Worm (Caenorhabditis elegans): Measurements from ENCODE around the gene gpa-2.

The gpa-2 gene

DNA sequence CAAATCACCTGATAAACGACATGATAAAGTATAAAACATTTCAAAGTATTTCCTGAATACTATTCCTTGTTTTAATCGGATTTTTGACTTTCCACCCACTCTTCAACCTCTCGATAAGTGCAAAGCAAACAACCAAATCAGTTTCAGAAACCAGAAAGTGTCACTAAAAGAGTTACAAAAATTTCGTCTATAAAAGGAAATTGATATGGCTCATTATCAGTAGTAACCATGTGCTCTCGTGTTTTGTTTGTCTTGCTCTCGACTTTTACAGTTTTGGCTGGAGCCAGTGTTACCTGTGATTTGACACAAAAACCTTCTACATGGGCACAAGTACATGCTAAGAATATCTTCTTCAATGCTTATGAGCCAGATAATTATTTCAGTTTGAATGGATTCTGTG is 12.9 kb downstream of the gpa-2 start, which contains the start of gene F52E1.14:
Gene F52E1.14 (plus strand): TSS at position 207 of the 400 bp plus-strand sequence.
- TF ChIP-seq sptf-1 (tag; optimal IDR thresholded peaks at IDR 0.05) (no peak), mls-2 (tag; optimal IDR thresholded peaks at IDR 0.05) (no peak), bed-3 (GFP tag; optimal IDR thresholded peaks at IDR 0.05) (no peak), snpc-4 (tag; optimal IDR thresholded peaks at IDR 0.05) (no peak), nhr-2 (tag; optimal IDR thresholded peaks at IDR 0.05) (no peak), lin-32 (GFP tag; optimal IDR thresholded peaks at IDR 0.05) (no peak), tbx-8 (GFP tag; optimal IDR thresholded peaks at IDR 0.05) (no peak), ces-1 (GFP tag; optimal IDR thresholded peaks at IDR 0.05) (no peak), unc-39 (tag; optimal IDR thresholded peaks at IDR 0.05) (no peak), sem-2 (GFP tag; optimal IDR thresholded peaks at IDR 0.05) (no peak), blmp-1 (tag; optimal IDR thresholded peaks at IDR 0.05) (no peak), nhr-12 (tag; optimal IDR thresholded peaks at IDR 0.05) (no peak), unc-120 (tag; optimal IDR thresholded peaks at IDR 0.05; ENCODE audit: poor library complexity, severe bottlenecking) (no peak), flh-1 (GFP tag; optimal IDR thresholded peaks at IDR 0.05) (no peak), pha-4 (tag; optimal IDR thresholded peaks at IDR 0.05) (no peak), ceh-83 (GFP tag; optimal IDR thresholded peaks at IDR 0.05) (no peak), ham-2 (GFP tag; optimal IDR thresholded peaks at IDR 0.05) (no peak)

DNA sequence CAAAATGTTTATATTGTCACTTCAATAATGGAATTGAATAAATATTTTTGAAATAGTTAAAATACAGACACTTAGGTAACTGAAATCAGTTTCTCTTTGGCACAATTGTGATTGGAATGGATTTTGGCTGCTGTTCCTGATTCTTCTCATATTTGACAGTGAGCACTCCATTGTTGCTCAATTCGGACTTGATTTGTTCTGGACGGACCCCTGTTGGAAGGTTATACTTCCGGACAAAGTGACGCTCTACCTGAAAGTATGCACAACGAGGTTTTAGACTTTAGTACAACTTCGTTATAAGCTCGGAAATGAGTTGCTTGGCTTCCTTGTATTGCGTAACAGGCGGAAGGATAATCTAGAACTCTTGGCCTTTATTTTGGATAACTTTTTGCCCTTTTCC is 14.0 kb downstream of the gpa-2 start:
- TF ChIP-seq ham-2 (GFP tag; optimal IDR thresholded peaks at IDR 0.05) (no peak), blmp-1 (tag; optimal IDR thresholded peaks at IDR 0.05) (no peak), lsy-2 (tag; optimal IDR thresholded peaks at IDR 0.05) (no peak), zip-8 (tag; optimal IDR thresholded peaks at IDR 0.05) (peak; percentile 22), hlh-1 (tag; optimal IDR thresholded peaks at IDR 0.05) (no peak)

DNA sequence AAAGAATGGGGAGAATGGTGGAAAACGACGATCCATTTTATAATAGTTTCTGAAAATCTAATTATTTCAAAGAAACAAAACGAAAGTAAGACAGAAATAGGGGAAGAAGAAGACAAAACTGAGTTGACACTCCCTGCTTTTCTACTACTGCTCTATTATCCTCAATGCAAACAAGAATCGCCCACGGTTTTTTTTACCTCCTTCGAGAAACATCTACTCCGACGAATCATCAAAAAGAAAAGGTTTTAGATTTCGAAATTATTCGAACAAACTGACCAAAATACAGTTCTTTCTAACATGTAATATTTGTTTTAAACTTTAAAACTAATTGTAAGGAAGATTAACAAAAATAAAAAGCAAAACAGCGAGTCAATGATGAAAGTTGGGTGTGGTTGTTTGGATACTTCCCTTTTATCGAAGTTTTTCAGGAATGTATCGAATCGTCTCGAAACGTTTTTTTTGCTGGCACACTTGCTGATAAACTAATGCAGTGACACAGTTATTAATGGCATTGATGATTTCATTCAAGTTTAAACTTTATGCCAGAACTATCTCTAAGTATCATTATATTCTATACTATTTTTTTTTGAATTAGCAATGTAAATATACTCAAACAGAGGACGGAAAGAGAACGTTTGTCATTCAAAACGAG is 15.2 kb downstream of the gpa-2 start, which contains the start of gene hsp-17:
Gene hsp-17 (minus strand): TSS at position 51 of the 652 bp plus-strand sequence.
- TF ChIP-seq unc-120 (tag; optimal IDR thresholded peaks at IDR 0.05; ENCODE audit: poor library complexity, severe bottlenecking) (no peak), nhr-76 (tag; optimal IDR thresholded peaks at IDR 0.05) (no peak), mab-5 (tag; optimal IDR thresholded peaks at IDR 0.05) (no peak), drap-1 (GFP tag; optimal IDR thresholded peaks at IDR 0.05) (no peak), unc-62 (GFP tag; optimal IDR thresholded peaks at IDR 0.05) (no peak), lin-13 (tag; optimal IDR thresholded peaks at IDR 0.05) (no peak), nhr-237 (tag; optimal IDR thresholded peaks at IDR 0.05) (no peak), hlh-1 (tag; optimal IDR thresholded peaks at IDR 0.05) (no peak), M03D4.4 (tag; optimal IDR thresholded peaks at IDR 0.05) (no peak), bed-3 (GFP tag; optimal IDR thresholded peaks at IDR 0.05) (no peak), nhr-28 (tag; optimal IDR thresholded peaks at IDR 0.05) (no peak), ceh-39 (tag; optimal IDR thresholded peaks at IDR 0.05) (no peak)

DNA sequence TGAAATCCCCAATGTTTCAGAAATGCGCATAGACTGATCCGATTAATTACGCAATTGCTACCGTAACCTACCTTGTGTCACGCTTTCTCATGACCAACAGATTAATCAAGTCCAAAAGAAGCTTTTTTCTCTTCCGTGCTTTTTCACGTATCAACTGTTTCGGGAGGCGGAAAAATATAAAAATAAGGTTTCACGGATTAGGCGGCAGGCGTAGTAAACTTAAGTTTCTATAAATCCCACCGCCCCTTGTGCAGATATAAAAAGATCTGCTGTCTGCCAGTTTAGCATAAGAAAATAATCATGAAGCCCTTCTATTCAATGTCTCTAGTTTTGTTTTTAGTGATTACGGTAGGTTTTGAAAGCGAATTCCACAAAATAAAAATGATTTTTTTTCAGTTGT is 16.3 kb downstream of the gpa-2 start, which contains the start of gene gcy-7:
Gene gcy-7 (plus strand): TSS at position 301 of the 400 bp plus-strand sequence.
- TF ChIP-seq nhr-12 (tag; optimal IDR thresholded peaks at IDR 0.05) (no peak), ces-1 (GFP tag; optimal IDR thresholded peaks at IDR 0.05) (no peak), sptf-1 (tag; optimal IDR thresholded peaks at IDR 0.05) (no peak)

DNA sequence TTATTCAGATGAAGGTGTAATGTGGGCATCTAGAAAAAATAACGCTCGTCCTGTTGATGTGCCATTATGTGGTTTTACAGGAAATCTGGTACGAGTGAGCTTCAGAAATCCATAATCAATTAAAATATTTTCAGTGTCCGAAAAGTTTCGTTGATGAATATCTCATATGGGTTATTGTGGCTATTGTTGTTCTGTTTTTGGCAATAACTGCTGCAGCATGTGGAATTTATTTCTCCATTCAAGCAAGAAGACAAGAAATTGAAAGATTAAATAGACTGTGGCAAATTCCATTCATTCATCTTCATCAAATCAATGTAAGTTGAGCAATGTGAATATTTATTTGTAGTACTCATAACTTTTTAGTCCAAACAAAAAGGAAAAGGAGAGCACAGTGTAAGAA is 18.5 kb downstream of the gpa-2 start:
- TF ChIP-seq nhr-12 (tag; optimal IDR thresholded peaks at IDR 0.05) (no peak), nhr-76 (tag; optimal IDR thresholded peaks at IDR 0.05) (no peak), blmp-1 (tag; optimal IDR thresholded peaks at IDR 0.05) (no peak), tbx-8 (GFP tag; optimal IDR thresholded peaks at IDR 0.05) (no peak), pha-4 (tag; optimal IDR thresholded peaks at IDR 0.05) (no peak), nhr-2 (tag; optimal IDR thresholded peaks at IDR 0.05) (no peak), hlh-1 (tag; optimal IDR thresholded peaks at IDR 0.05) (no peak), ceh-39 (tag; optimal IDR thresholded peaks at IDR 0.05) (no peak), nhr-237 (tag; optimal IDR thresholded peaks at IDR 0.05) (no peak), ztf-11 (tag; optimal IDR thresholded peaks at IDR 0.05) (no peak), unc-120 (tag; optimal IDR thresholded peaks at IDR 0.05; ENCODE audit: poor library complexity, severe bottlenecking) (no peak), cnd-1 (tag; optimal IDR thresholded peaks at IDR 0.05) (no peak), flh-1 (GFP tag; optimal IDR thresholded peaks at IDR 0.05) (no peak), nhr-28 (tag; optimal IDR thresholded peaks at IDR 0.05) (no peak), elt-3 (tag; optimal IDR thresholded peaks at IDR 0.05) (no peak)

Measured in whole organism, mixed stage, embryonic.